Fruit fly (Drosophila melanogaster) whole organism, embryonic: Measurements from ENCODE around the gene eco.
A peak's percentile ranks its signal among the peaks of the same experiment; 100 is the strongest.

Experiments used
- Aef1 ChIP-seq: fragments of 200-800 bp; sonication (Bioruptor generic); IDR thresholded peaks from 3 replicates; pipeline ENCODE4 v1.3.6; 2022; ENCODE audit warnings: missing biosample characterization, missing genetic modification characterization
- CG11085 ChIP-seq: fragments of 200-800 bp; sonication (Bioruptor generic); IDR thresholded peaks from 2 replicates; pipeline ENCODE4 v1.3.6; 2022; ENCODE audit warnings: missing biosample characterization, missing genetic modification characterization
- CG12155 ChIP-seq: fragments of 200-800 bp; sonication (Bioruptor generic); optimal IDR thresholded peaks from 3 replicates; lab custom pipeline; 2016; ENCODE audit warnings: missing biosample characterization, missing genetic modification characterization
- CG13296 ChIP-seq: fragments of 200-800 bp; sonication (Bioruptor generic); optimal IDR thresholded peaks from 3 replicates; lab custom pipeline; 2018; ENCODE audit warnings: missing biosample characterization, mild to moderate bottlenecking, missing genetic modification characterization
- CG14965 ChIP-seq: fragments of 200-800 bp; sonication (Bioruptor generic); optimal IDR thresholded peaks from 2 replicates; lab custom pipeline; 2016; ENCODE audit warnings: missing biosample characterization, missing genetic modification characterization, borderline replicate concordance
- CG15479 ChIP-seq: fragments of 200-800 bp; sonication (Bioruptor generic); optimal IDR thresholded peaks from 3 replicates; lab custom pipeline; 2019; ENCODE audit warnings: missing biosample characterization, mild to moderate bottlenecking, missing genetic modification characterization, moderate library complexity
- CG15601 ChIP-seq: fragments of 200-800 bp; sonication (Bioruptor generic); optimal IDR thresholded peaks from 3 replicates; lab custom pipeline; 2019; ENCODE audit warnings: missing biosample characterization, mild to moderate bottlenecking, missing genetic modification characterization, moderate library complexity
- CG17328 ChIP-seq: fragments of 200-800 bp; sonication (Bioruptor generic); IDR thresholded peaks from 2 replicates; pipeline ENCODE4 v1.3.6; 2022; ENCODE audit warnings: missing biosample characterization, missing genetic modification characterization
- CG17912 ChIP-seq: fragments of 200-800 bp; sonication (Bioruptor generic); optimal IDR thresholded peaks from 2 replicates; lab custom pipeline; 2018; ENCODE audit warnings: missing biosample characterization, mild to moderate bottlenecking, missing genetic modification characterization
- CG3163 ChIP-seq: fragments of 200-800 bp; sonication (Bioruptor generic); optimal IDR thresholded peaks from 3 replicates; lab custom pipeline; 2016; ENCODE audit warnings: missing biosample characterization, missing genetic modification characterization
- CG3407 ChIP-seq: fragments of 200-800 bp; sonication (Bioruptor generic); optimal IDR thresholded peaks from 2 replicates; lab custom pipeline; 2018; ENCODE audit warnings: missing biosample characterization, mild to moderate bottlenecking, missing genetic modification characterization
- CG3995 ChIP-seq: fragments of 200-800 bp; sonication (Bioruptor generic); optimal IDR thresholded peaks from 3 replicates; lab custom pipeline; 2016; ENCODE audit warnings: missing biosample characterization, missing genetic modification characterization
- CG4730 ChIP-seq: fragments of 200-800 bp; sonication (Bioruptor generic); IDR thresholded peaks from 2 replicates; pipeline ENCODE4 v1.3.6; 2022; ENCODE audit warnings: missing biosample characterization, missing genetic modification characterization
- CG4854 ChIP-seq: fragments of 200-800 bp; sonication (Bioruptor generic); optimal IDR thresholded peaks from 2 replicates; lab custom pipeline; 2016; ENCODE audit warnings: missing biosample characterization, missing genetic modification characterization, inconsistent platforms
- CG6254 ChIP-seq: fragments of 200-800 bp; sonication (Bioruptor generic); optimal IDR thresholded peaks from 3 replicates; lab custom pipeline; 2017; ENCODE audit warnings: mild to moderate bottlenecking, missing biosample characterization, missing genetic modification reagents, missing genetic modification characterization
- CG8089 ChIP-seq: fragments of 200-800 bp; sonication (Bioruptor generic); optimal IDR thresholded peaks from 3 replicates; lab custom pipeline; 2016; ENCODE audit warnings: missing biosample characterization, missing genetic modification characterization
- CTCF ChIP-seq: fragments of 200-800 bp; sonication (Bioruptor generic); optimal IDR thresholded peaks from 2 replicates; lab custom pipeline; 2017; ENCODE audit warnings: missing biosample characterization, mild to moderate bottlenecking, missing genetic modification characterization, moderate library complexity
- Camta ChIP-seq: fragments of 200-800 bp; sonication (Bioruptor generic); optimal IDR thresholded peaks from 2 replicates; lab custom pipeline; 2016; ENCODE audit warnings: missing biosample characterization, missing genetic modification characterization
- Dad ChIP-seq: fragments of 200-800 bp; sonication (Bioruptor generic); optimal IDR thresholded peaks from 3 replicates; lab custom pipeline; 2016; ENCODE audit warnings: missing biosample characterization, missing genetic modification characterization
- Doc3 ChIP-seq: fragments of 200-800 bp; sonication (Bioruptor generic); IDR thresholded peaks from 3 replicates; pipeline ENCODE4 v1.3.6; 2022; ENCODE audit warnings: missing biosample characterization, missing genetic modification characterization; ENCODE audit not compliant: partially characterized antibody
- Elba2 ChIP-seq: fragments of 200-800 bp; sonication (Bioruptor generic); optimal IDR thresholded peaks from 3 replicates; lab custom pipeline; 2016; ENCODE audit warnings: missing biosample characterization, missing genetic modification characterization
- Gug ChIP-seq: fragments of 200-800 bp; sonication (Bioruptor generic); IDR thresholded peaks from 4 replicates; pipeline ENCODE4 v1.3.6; 2022; ENCODE audit warnings: missing biosample characterization, missing genetic modification characterization
- Lhr ChIP-seq: fragments of 200-800 bp; sonication (Bioruptor generic); optimal IDR thresholded peaks from 3 replicates; lab custom pipeline; 2017; ENCODE audit warnings: mild to moderate bottlenecking, missing biosample characterization, missing genetic modification reagents, missing genetic modification characterization
- Opbp ChIP-seq: fragments of 200-800 bp; sonication (Bioruptor generic); IDR thresholded peaks from 3 replicates; pipeline ENCODE4 v1.3.6; 2022; ENCODE audit warnings: missing biosample characterization, missing genetic modification characterization; ENCODE audit not compliant: partially characterized antibody
- Optix ChIP-seq: fragments of 200-800 bp; sonication (Bioruptor generic); IDR thresholded peaks from 3 replicates; pipeline ENCODE4 v1.3.6; 2022; ENCODE audit warnings: missing biosample characterization, missing genetic modification characterization
- Pdp1 ChIP-seq, 2 experiments: fragments of 200-800 bp; sonication (Bioruptor generic); optimal IDR thresholded peaks; 3 replicates each; lab custom pipeline; 2016; ENCODE audit warnings: missing biosample characterization in 2 of 2, missing genetic modification characterization in 2 of 2, mild to moderate bottlenecking in 1 of 2, moderate library complexity in 1 of 2
- Sry-β ChIP-seq: fragments of 200-800 bp; sonication (Bioruptor generic); optimal IDR thresholded peaks from 2 replicates; lab custom pipeline; 2018; ENCODE audit warnings: missing biosample characterization, mild to moderate bottlenecking, missing genetic modification characterization, moderate library complexity
- Taf1 ChIP-seq: fragments of 200-800 bp; sonication (Bioruptor generic); IDR thresholded peaks from 2 replicates; pipeline ENCODE4 v1.3.6; 2022; ENCODE audit warnings: missing biosample characterization, missing genetic modification characterization
- Trl ChIP-seq, 3 experiments: fragments of >200 bp in 2 of 3; fragments of 200-800 bp in 1 of 3; sonication (Bioruptor generic) in 1 of 3; optimal IDR thresholded peaks; 2 replicates in 1 of 3; 3 replicates in 2 of 3; lab custom pipeline; 2016 to 2017; ENCODE audit warnings: missing biosample characterization in 1 of 3, missing genetic modification characterization in 1 of 3
- Usf ChIP-seq: fragments of 200-800 bp; sonication (Bioruptor generic); optimal IDR thresholded peaks from 2 replicates; lab custom pipeline; 2017; ENCODE audit warnings: missing genotype, missing biosample characterization, missing genetic modification characterization
- ash1 ChIP-seq: fragments of 200-800 bp; sonication (Bioruptor generic); optimal IDR thresholded peaks from 2 replicates; lab custom pipeline; 2018; ENCODE audit warnings: missing biosample characterization, mild to moderate bottlenecking, missing genetic modification characterization
- chn ChIP-seq: fragments of 200-800 bp; sonication (Bioruptor generic); optimal IDR thresholded peaks from 2 replicates; lab custom pipeline; 2016; ENCODE audit warnings: missing biosample characterization, missing genetic modification characterization
- cwo ChIP-seq: fragments of 200-800 bp; sonication (Bioruptor generic); optimal IDR thresholded peaks from 3 replicates; lab custom pipeline; 2017; ENCODE audit warnings: missing biosample characterization, missing genetic modification characterization, mild to moderate bottlenecking, moderate library complexity, missing genetic modification reagents
- dan ChIP-seq: fragments of 200-800 bp; sonication (Bioruptor generic); IDR thresholded peaks from 2 replicates; pipeline ENCODE4 v1.3.6; 2022; ENCODE audit warnings: missing biosample characterization, missing genetic modification characterization
- dati ChIP-seq: fragments of 200-800 bp; sonication (Bioruptor generic); IDR thresholded peaks from 2 replicates; pipeline ENCODE4 v1.3.6; 2022; ENCODE audit warnings: missing biosample characterization, missing genetic modification characterization
- dmrt99B ChIP-seq: fragments of 200-800 bp; sonication (Bioruptor generic); optimal IDR thresholded peaks from 2 replicates; lab custom pipeline; 2018; ENCODE audit warnings: missing biosample characterization, mild to moderate bottlenecking, missing genetic modification characterization, moderate library complexity
- dpn ChIP-seq, 2 experiments: fragments of 200-800 bp; sonication (Bioruptor generic); optimal IDR thresholded peaks; 3 replicates each; lab custom pipeline; 2016; ENCODE audit warnings: missing biosample characterization in 2 of 2, missing genetic modification characterization in 2 of 2
- fd64A ChIP-seq: fragments of 200-800 bp; sonication (Bioruptor generic); optimal IDR thresholded peaks from 3 replicates; lab custom pipeline; 2018; ENCODE audit warnings: missing biosample characterization, mild to moderate bottlenecking, missing genetic modification characterization
- gce ChIP-seq: fragments of 200-800 bp; sonication (Bioruptor generic); IDR thresholded peaks from 3 replicates; pipeline ENCODE4 v1.3.6; 2022; ENCODE audit warnings: missing biosample characterization, missing genetic modification characterization
- grau ChIP-seq: fragments of 200-800 bp; optimal IDR thresholded peaks from 3 replicates; lab custom pipeline; 2019; ENCODE audit warnings: missing biosample characterization, mild to moderate bottlenecking, missing genetic modification characterization, moderate library complexity
- gsb ChIP-seq: fragments of 200-800 bp; sonication (Bioruptor generic); IDR thresholded peaks from 2 replicates; pipeline ENCODE4 v1.3.6; 2022; ENCODE audit warnings: missing biosample characterization, missing genetic modification characterization
- hbn ChIP-seq: fragments of 200-800 bp; sonication (Bioruptor generic); IDR thresholded peaks from 2 replicates; pipeline ENCODE4 v1.3.6; 2022; ENCODE audit warnings: missing biosample characterization, missing genetic modification characterization; ENCODE audit not compliant: partially characterized antibody
- nerfin-1 ChIP-seq: fragments of 200-800 bp; sonication (Bioruptor generic); optimal IDR thresholded peaks from 3 replicates; lab custom pipeline; 2019; ENCODE audit warnings: missing biosample characterization, mild to moderate bottlenecking, missing genetic modification characterization, moderate library complexity
- p53 ChIP-seq: fragments of 200-800 bp; sonication (Bioruptor generic); optimal IDR thresholded peaks from 2 replicates; lab custom pipeline; 2016; ENCODE audit warnings: missing biosample characterization, missing genetic modification characterization
- pum ChIP-seq: fragments of 200-800 bp; sonication (Bioruptor generic); optimal IDR thresholded peaks from 2 replicates; lab custom pipeline; 2016; ENCODE audit warnings: missing biosample characterization, missing genetic modification characterization
- ranshi ChIP-seq: fragments of 200-800 bp; sonication (Bioruptor generic); IDR thresholded peaks from 2 replicates; pipeline ENCODE4 v1.3.6; 2022; ENCODE audit warnings: missing biosample characterization, missing genetic modification characterization
- sim ChIP-seq: fragments of 200-800 bp; sonication (Bioruptor generic); IDR thresholded peaks from 2 replicates; pipeline ENCODE4 v1.3.6; 2022; ENCODE audit warnings: missing biosample characterization, missing genetic modification characterization
- sna ChIP-seq: fragments of 200-800 bp; sonication (Bioruptor generic); IDR thresholded peaks from 2 replicates; pipeline ENCODE4 v1.3.6; 2022; ENCODE audit warnings: missing biosample characterization, missing genetic modification characterization; ENCODE audit not compliant: partially characterized antibody
- usp ChIP-seq: fragments of >200 bp; optimal IDR thresholded peaks from 2 replicates; lab custom pipeline; 2017; ENCODE audit warnings: missing biosample characterization, missing genetic modification characterization

The eco gene

dm6 chr3L:7367798-7368678 is 28.9 kb upstream of the eco start (continued):
- TF ChIP-seq Sry-β (GFP tag; lab: Kevin White, UChicago) = no peak
- no peak for TF ChIP-seq CG4854 (GFP tag; lab: Kevin White, UChicago)
- TF ChIP-seq Pdp1 (GFP tag; optimal IDR thresholded peaks at IDR 0.05; lab: Kevin White, UChicago) = peak in 1 of 2 experiments; percentile 49
- TF ChIP-seq CG14965 (GFP tag; lab: Kevin White, UChicago) = no peak
- TF ChIP-seq chn = no peak
- TF ChIP-seq Usf = no peak
- TF ChIP-seq CG4730 (GFP tag; lab: Robert Waterston, UW) = no peak
- TF ChIP-seq p53 (GFP tag; lab: Kevin White, UChicago) = no peak
- TF ChIP-seq CG15601 (tag; lab: Kevin White, UChicago) = no peak
- TF ChIP-seq Doc3 (GFP tag; lab: Robert Waterston, UW) = no peak
- peak; percentile 22 for TF ChIP-seq Camta (GFP tag; lab: Kevin White, UChicago)
- TF ChIP-seq Dad (GFP tag; lab: Kevin White, UChicago) = no peak
- peak; percentile 31 for TF ChIP-seq nerfin-1 (tag; lab: Kevin White, UChicago)
- no peak for TF ChIP-seq CG12155 (GFP tag; lab: Kevin White, UChicago)
- peak; percentile 7 to 18 for TF ChIP-seq dpn (GFP tag; optimal IDR thresholded peaks at IDR 0.05; lab: Kevin White, UChicago)
- TF ChIP-seq CG17328 (GFP tag; lab: Robert Waterston, UW) = peak; percentile 33; the same call in 1 of the 2 replicates
- TF ChIP-seq CG13296 (GFP tag; lab: Kevin White, UChicago) = no peak
- TF ChIP-seq CG3995 (GFP tag; lab: Kevin White, UChicago) = no peak
- TF ChIP-seq ranshi (GFP tag; lab: Robert Waterston, UW) = no peak
- no peak for TF ChIP-seq CG8089 (GFP tag; lab: Kevin White, UChicago)
- no peak for TF ChIP-seq gsb (GFP tag; lab: Robert Waterston, UW)
- peak; percentile 18 for TF ChIP-seq CG6254 (GFP tag; lab: Kevin White, UChicago)
- TF ChIP-seq grau (tag; lab: Kevin White, UChicago) = peak; percentile 25
- no peak for TF ChIP-seq ash1
- TF ChIP-seq Taf1 = no peak
- TF ChIP-seq CG15479 = peak; percentile 6
- TF ChIP-seq sim = no peak
- TF ChIP-seq Optix (GFP tag; lab: Robert Waterston, UW) = 0 out of 3 replicates have a peak, but pooled peaks have one; percentile 22
- TF ChIP-seq sna (GFP tag; lab: Robert Waterston, UW) = no peak
- TF ChIP-seq Aef1 (GFP tag; lab: Robert Waterston, UW) = no peak
- no peak for TF ChIP-seq dati (GFP tag; lab: Robert Waterston, UW)
- peak; percentile 93 for TF ChIP-seq Elba2 (GFP tag; lab: Kevin White, UChicago)
- no peak for TF ChIP-seq Lhr (GFP tag; lab: Kevin White, UChicago)
- no peak for TF ChIP-seq CG17912 (GFP tag; lab: Kevin White, UChicago)
- peak; percentile 39 for TF ChIP-seq CTCF (GFP tag; lab: Kevin White, UChicago)
- TF ChIP-seq dmrt99B (tag; lab: Kevin White, UChicago) = peak; percentile 27
- TF ChIP-seq fd64A (GFP tag; lab: Kevin White, UChicago) = no peak
- TF ChIP-seq cwo (GFP tag; lab: Kevin White, UChicago) = peak; percentile 24
- no peak for TF ChIP-seq CG3163 (GFP tag; lab: Kevin White, UChicago)
- TF ChIP-seq Opbp = no peak
- TF ChIP-seq Gug (GFP tag; lab: Robert Waterston, UW) = no peak
- TF ChIP-seq hbn = no peak
- TF ChIP-seq CG11085 = no peak
- no peak for TF ChIP-seq CG3407 (GFP tag; lab: Kevin White, UChicago)
- no peak for TF ChIP-seq dan (GFP tag; lab: Robert Waterston, UW)
- no peak for TF ChIP-seq pum (GFP tag; lab: Kevin White, UChicago)
- no peak for TF ChIP-seq gce (GFP tag; lab: Robert Waterston, UW)
- no peak for TF ChIP-seq usp (GFP tag; lab: Kevin White, UChicago)
- TF ChIP-seq Trl (optimal IDR thresholded peaks at IDR 0.05; lab: Kevin White, UChicago) = peak in 1 of 2 experiments; percentile 19
- no peak for TF ChIP-seq Trl (GFP tag; optimal IDR thresholded peaks at IDR 0.05; lab: Kevin White, UChicago)
